Fruit fly (Drosophila melanogaster): Measurements from ENCODE around the gene Atg5.

Atg5 gene

dm6 chrX:7319053-7319702, 4.4 kb downstream of the Atg5 start:
- TF ChIP-seq pan (optimal IDR thresholded peaks at IDR 0.05) = no peak
- TF ChIP-seq usp (GFP tag; optimal IDR thresholded peaks at IDR 0.05) = no peak
- TF ChIP-seq Dll (optimal IDR thresholded peaks at IDR 0.05) = no peak
- TF ChIP-seq CG8478 (optimal IDR thresholded peaks at IDR 0.05) = no peak

DNA sequence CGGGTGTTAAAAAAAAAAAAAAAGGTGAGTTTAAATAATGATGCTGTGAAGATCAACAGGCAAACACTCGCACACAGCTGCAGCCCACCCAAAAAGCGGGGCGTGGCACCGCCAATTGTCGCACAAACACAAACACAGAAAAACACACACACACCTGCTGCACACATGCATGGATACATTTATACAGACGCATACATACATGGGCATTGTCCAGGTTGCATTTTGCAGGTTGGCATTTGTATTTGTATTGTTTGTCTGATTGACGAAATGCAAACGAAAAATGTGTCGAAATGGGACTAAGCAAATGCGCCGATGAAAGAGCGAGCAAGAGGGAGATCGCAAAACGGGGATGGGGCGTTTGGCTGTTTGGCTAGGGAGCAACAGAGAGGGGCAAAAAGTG, 5.1 kb downstream of the Atg5 start:
- TF ChIP-seq psq (optimal IDR thresholded peaks at IDR 0.05) = no peak
- TF ChIP-seq Dll (optimal IDR thresholded peaks at IDR 0.05) = no peak
- no peak for TF ChIP-seq EcR (GFP tag; optimal IDR thresholded peaks at IDR 0.05)
- TF ChIP-seq usp (GFP tag; optimal IDR thresholded peaks at IDR 0.05) = no peak
- no peak for TF ChIP-seq CG8478 (optimal IDR thresholded peaks at IDR 0.05)
- TF ChIP-seq pan (optimal IDR thresholded peaks at IDR 0.05) = no peak

DNA sequence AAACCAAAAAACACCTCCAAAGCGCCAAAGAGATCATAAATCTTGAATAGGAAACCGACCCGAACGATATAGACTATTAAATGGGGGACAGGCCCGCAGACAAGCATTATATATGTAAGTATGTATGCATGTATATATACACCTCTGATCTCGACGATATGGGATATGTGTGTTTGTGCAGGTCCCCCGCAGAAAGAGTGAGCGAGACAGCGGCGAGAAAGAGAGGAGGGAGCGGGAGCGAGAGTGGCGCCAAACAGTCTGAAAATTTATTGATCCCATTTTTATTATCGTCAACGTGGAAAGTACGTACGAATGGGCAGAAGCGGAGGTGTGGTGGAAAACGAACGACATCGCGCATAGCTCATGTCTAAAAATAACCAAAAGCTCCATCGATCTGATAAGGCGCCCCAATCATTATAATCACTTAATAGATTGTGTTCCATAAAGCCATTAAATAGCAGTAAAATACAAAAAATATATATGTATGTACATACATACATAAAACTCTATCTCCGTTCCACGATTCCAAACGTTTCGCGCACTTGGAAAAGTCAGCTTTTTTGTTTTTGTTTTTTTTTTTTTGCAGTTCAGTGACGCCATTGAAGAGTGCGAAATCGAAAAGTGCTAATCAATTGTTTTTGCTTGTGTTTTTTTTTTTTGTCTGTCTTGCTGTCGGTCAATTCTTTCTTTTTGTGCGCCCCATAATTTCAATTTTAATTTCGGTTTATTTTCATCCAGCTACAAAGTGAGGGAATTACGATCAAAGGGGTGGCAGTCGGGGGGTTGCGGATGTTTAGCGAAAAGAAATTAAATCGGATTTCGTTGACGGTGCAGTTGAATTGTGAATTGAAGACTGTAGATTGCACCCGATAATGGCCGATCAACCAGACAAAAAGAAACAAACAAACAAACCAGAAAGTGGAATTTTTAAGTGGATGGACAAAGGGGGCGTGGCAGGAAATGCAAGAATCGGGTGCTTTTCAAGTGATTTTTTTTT, 6.1 kb downstream of the Atg5 start:
- TF ChIP-seq psq (optimal IDR thresholded peaks at IDR 0.05) = no peak
- no peak for TF ChIP-seq Dll (optimal IDR thresholded peaks at IDR 0.05)
- TF ChIP-seq usp (GFP tag; optimal IDR thresholded peaks at IDR 0.05) = no peak
- TF ChIP-seq pan (optimal IDR thresholded peaks at IDR 0.05) = no peak
- no peak for TF ChIP-seq CG8478 (optimal IDR thresholded peaks at IDR 0.05)
- no peak for TF ChIP-seq EcR (GFP tag; optimal IDR thresholded peaks at IDR 0.05)

dm6 chrX:7315925-7316650, 7.5 kb downstream of the Atg5 start:
- no peak for TF ChIP-seq EcR (GFP tag; optimal IDR thresholded peaks at IDR 0.05)
- TF ChIP-seq psq (optimal IDR thresholded peaks at IDR 0.05) = no peak
- no peak for TF ChIP-seq Dll (optimal IDR thresholded peaks at IDR 0.05)
- TF ChIP-seq pan (optimal IDR thresholded peaks at IDR 0.05) = no peak
- no peak for TF ChIP-seq usp (GFP tag; optimal IDR thresholded peaks at IDR 0.05)
- TF ChIP-seq CG8478 (optimal IDR thresholded peaks at IDR 0.05) = no peak

DNA sequence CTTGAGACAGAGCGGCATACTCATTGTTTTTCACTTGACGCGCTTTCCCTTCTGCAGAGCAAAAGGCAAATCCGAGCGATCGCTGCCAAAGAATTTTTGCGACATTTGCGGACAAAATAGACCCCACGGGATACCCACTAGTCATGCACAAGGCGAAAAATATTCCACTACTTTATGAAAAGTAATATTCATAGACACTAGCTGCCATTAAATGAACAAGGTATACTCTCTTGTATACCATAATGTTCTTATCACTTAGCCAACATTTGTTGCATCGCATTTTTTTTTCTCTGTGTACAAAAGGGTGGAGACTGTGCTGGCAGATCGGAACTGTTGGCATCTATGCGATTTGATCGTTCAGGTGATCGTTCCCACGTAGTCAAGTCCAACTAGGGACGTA, 11.2 kb downstream of the Atg5 start:
- TF ChIP-seq psq (optimal IDR thresholded peaks at IDR 0.05) (no peak), usp (GFP tag; optimal IDR thresholded peaks at IDR 0.05) (no peak), CG8478 (optimal IDR thresholded peaks at IDR 0.05) (no peak), EcR (GFP tag; optimal IDR thresholded peaks at IDR 0.05) (no peak), Dll (optimal IDR thresholded peaks at IDR 0.05) (no peak), pan (optimal IDR thresholded peaks at IDR 0.05) (no peak)

DNA sequence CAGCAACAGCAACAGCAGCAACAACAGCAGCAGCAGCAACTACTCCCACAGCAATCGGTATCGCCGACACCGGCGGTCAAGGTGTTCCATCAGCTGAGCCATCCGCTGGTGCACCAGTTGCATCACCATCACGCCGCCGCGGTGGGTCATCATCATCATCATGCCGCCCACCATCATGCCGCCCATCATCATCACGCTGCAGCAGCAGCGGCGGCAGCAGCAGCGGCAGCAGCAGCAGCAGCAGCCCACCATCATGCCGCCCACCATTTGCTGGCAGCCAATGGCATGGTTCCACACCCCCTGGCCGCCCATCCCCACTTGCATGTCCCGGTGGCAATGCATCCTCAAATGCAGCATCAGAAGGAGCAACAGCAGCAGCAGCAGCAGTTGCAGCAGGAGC, 14.8 kb downstream of the Atg5 start:
- TF ChIP-seq usp (GFP tag; optimal IDR thresholded peaks at IDR 0.05) (no peak), CG8478 (optimal IDR thresholded peaks at IDR 0.05) (no peak), Dll (optimal IDR thresholded peaks at IDR 0.05) (no peak), psq (optimal IDR thresholded peaks at IDR 0.05) (no peak), EcR (GFP tag; optimal IDR thresholded peaks at IDR 0.05) (no peak), pan (optimal IDR thresholded peaks at IDR 0.05) (no peak)

DNA sequence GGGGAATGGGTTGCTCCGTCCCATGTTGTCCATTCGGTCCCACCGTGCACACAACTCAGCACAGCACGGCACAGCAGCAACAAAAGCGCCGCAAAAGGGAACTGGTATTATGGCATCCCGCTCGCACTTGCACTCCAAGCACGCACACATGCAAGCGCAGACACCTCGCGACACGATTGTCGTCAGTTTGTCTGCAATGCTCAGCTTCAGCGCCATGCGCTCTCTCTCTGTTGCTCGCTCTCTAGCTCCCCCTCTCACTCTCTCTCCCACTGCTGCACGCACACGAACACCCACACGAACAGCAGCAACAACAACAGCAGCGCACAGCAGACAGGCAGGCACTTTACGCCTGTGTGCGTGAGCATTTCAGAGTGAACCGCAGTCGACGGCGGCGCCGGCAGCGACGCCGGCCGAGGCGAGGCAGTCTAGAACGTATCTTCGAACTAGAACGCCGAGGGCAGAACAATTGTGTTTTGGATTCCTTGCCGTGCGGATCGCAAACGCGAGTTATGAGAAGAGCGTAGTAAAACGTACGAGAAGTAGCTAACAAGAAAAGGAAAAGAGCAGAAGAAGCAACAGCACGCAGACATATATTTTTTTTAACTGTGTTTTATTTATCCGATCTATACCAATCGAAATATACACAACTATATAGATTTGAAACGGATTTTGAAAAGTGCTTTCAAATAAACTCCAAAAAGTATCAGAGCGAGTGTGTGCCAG, 15.9 kb downstream of the Atg5 start, which contains the start of gene brk:
Gene brk, plus strand, starts transcription at position 462 of the 723 bp plus-strand sequence.
- no peak for TF ChIP-seq psq (optimal IDR thresholded peaks at IDR 0.05)
- TF ChIP-seq pan (optimal IDR thresholded peaks at IDR 0.05) = no peak
- no peak for TF ChIP-seq EcR (GFP tag; optimal IDR thresholded peaks at IDR 0.05)
- peak; percentile 97 for TF ChIP-seq Dll (optimal IDR thresholded peaks at IDR 0.05)

- peak; percentile 92 for TF ChIP-seq Dll (optimal IDR thresholded peaks at IDR 0.05)
- TF ChIP-seq usp (GFP tag; optimal IDR thresholded peaks at IDR 0.05) = no peak
Observed at dm6 chrX:7306538-7307477, 16.8 kb downstream of the Atg5 start.

- TF ChIP-seq EcR (GFP tag; optimal IDR thresholded peaks at IDR 0.05) = no peak
- no peak for TF ChIP-seq CG8478 (optimal IDR thresholded peaks at IDR 0.05)
- TF ChIP-seq Dll (optimal IDR thresholded peaks at IDR 0.05) = no peak
- no peak for TF ChIP-seq pan (optimal IDR thresholded peaks at IDR 0.05)
- no peak for TF ChIP-seq usp (GFP tag; optimal IDR thresholded peaks at IDR 0.05)
- TF ChIP-seq psq (optimal IDR thresholded peaks at IDR 0.05) = no peak
Observed at dm6 chrX:7305753-7306338, 17.7 kb downstream of the Atg5 start.

- no peak for TF ChIP-seq CG8478 (optimal IDR thresholded peaks at IDR 0.05)
- TF ChIP-seq EcR (GFP tag; optimal IDR thresholded peaks at IDR 0.05) = no peak
- TF ChIP-seq psq (optimal IDR thresholded peaks at IDR 0.05) = no peak
- TF ChIP-seq Dll (optimal IDR thresholded peaks at IDR 0.05) = no peak
- no peak for TF ChIP-seq pan (optimal IDR thresholded peaks at IDR 0.05)
- TF ChIP-seq usp (GFP tag; optimal IDR thresholded peaks at IDR 0.05) = no peak
Observed at dm6 chrX:7304798-7305447, 18.6 kb downstream of the Atg5 start.

Measured in whole organism.